Fruit fly (Drosophila melanogaster) whole organism, embryonic: Measurements from ENCODE around the gene stol.

Experiments
- Antp ChIP-seq: fragments of 200-800 bp; sonication (Bioruptor generic); optimal IDR thresholded peaks from 3 replicates; lab custom pipeline; 2016; ENCODE audit warnings: missing biosample characterization, missing genetic modification characterization
- B-H2 ChIP-seq: fragments of 200-800 bp; sonication (Bioruptor generic); optimal IDR thresholded peaks from 2 replicates; lab custom pipeline; 2018; ENCODE audit warnings: missing biosample characterization, mild to moderate bottlenecking, missing genetic modification characterization
- CG10147 ChIP-seq: fragments of 200-800 bp; sonication (Bioruptor generic); optimal IDR thresholded peaks from 2 replicates; lab custom pipeline; 2019; ENCODE audit warnings: missing biosample characterization, mild to moderate bottlenecking, missing genetic modification characterization, moderate library complexity
- CG10274 ChIP-seq: fragments of 200-800 bp; sonication (Bioruptor generic); optimal IDR thresholded peaks from 3 replicates; lab custom pipeline; 2017; ENCODE audit warnings: missing biosample characterization, mild to moderate bottlenecking, missing genetic modification characterization
- CG11398 ChIP-seq: fragments of 200-800 bp; sonication (Bioruptor generic); optimal IDR thresholded peaks from 2 replicates; lab custom pipeline; 2016; ENCODE audit warnings: missing biosample characterization, missing genetic modification characterization
- CG12155 ChIP-seq: fragments of 200-800 bp; sonication (Bioruptor generic); optimal IDR thresholded peaks from 3 replicates; lab custom pipeline; 2016; ENCODE audit warnings: missing biosample characterization, missing genetic modification characterization
- CG12219 ChIP-seq: fragments of 200-800 bp; sonication (Bioruptor generic); optimal IDR thresholded peaks from 3 replicates; lab custom pipeline; 2018; ENCODE audit warnings: missing biosample characterization, mild to moderate bottlenecking, missing genetic modification characterization
- CG13123 ChIP-seq: fragments of 200-800 bp; sonication (Bioruptor generic); optimal IDR thresholded peaks from 2 replicates; lab custom pipeline; 2016; ENCODE audit warnings: missing biosample characterization, missing genetic modification characterization
- CG13894 ChIP-seq: fragments of 200-800 bp; sonication (Bioruptor generic); optimal IDR thresholded peaks from 3 replicates; lab custom pipeline; 2018; ENCODE audit warnings: missing biosample characterization, mild to moderate bottlenecking, missing genetic modification characterization, moderate library complexity
- CG14441 ChIP-seq: fragments of 200-800 bp; sonication (Bioruptor generic); IDR thresholded peaks from 2 replicates; pipeline ENCODE4 v1.3.6; 2022; ENCODE audit warnings: missing biosample characterization, missing genetic modification characterization
- CG14667 ChIP-seq: fragments of 200-800 bp; sonication (Bioruptor generic); IDR thresholded peaks from 2 replicates; pipeline ENCODE4 v1.3.6; 2022; ENCODE audit warnings: missing biosample characterization, missing genetic modification characterization
- CG15514 ChIP-seq: fragments of 200-800 bp; sonication (Bioruptor generic); optimal IDR thresholded peaks from 3 replicates; lab custom pipeline; 2017; ENCODE audit warnings: missing biosample characterization, missing genetic modification characterization, mild to moderate bottlenecking, moderate library complexity, missing genetic modification reagents
- CG16863 ChIP-seq: fragments of 200-800 bp; sonication (Bioruptor generic); optimal IDR thresholded peaks from 3 replicates; lab custom pipeline; 2016; ENCODE audit warnings: missing biosample characterization, missing genetic modification characterization
- CG17385 ChIP-seq: fragments of 200-800 bp; sonication (Bioruptor generic); optimal IDR thresholded peaks from 3 replicates; lab custom pipeline; 2018; ENCODE audit warnings: missing biosample characterization, mild to moderate bottlenecking, missing genetic modification characterization
- CG18011 ChIP-seq: fragments of 200-800 bp; sonication (Bioruptor generic); optimal IDR thresholded peaks from 2 replicates; lab custom pipeline; 2017; ENCODE audit warnings: missing biosample characterization, missing genetic modification characterization, mild to moderate bottlenecking, moderate library complexity, missing genotype
- CG30403 ChIP-seq: fragments of 200-800 bp; sonication (Bioruptor generic); optimal IDR thresholded peaks from 3 replicates; lab custom pipeline; 2016; ENCODE audit warnings: missing biosample characterization, missing genetic modification characterization
- CG3163 ChIP-seq: fragments of 200-800 bp; sonication (Bioruptor generic); optimal IDR thresholded peaks from 3 replicates; lab custom pipeline; 2016; ENCODE audit warnings: missing biosample characterization, missing genetic modification characterization
- CG3407 ChIP-seq: fragments of 200-800 bp; sonication (Bioruptor generic); optimal IDR thresholded peaks from 2 replicates; lab custom pipeline; 2018; ENCODE audit warnings: missing biosample characterization, mild to moderate bottlenecking, missing genetic modification characterization
- CG3726 ChIP-seq: fragments of 200-800 bp; sonication (Bioruptor generic); IDR thresholded peaks from 3 replicates; pipeline ENCODE4, ENCODE4 v1.3.6; 2022; ENCODE audit warnings: missing biosample characterization, missing genetic modification characterization
- CG5180 ChIP-seq: fragments of 200-800 bp; sonication (Bioruptor generic); optimal IDR thresholded peaks from 3 replicates; lab custom pipeline; 2017; ENCODE audit warnings: missing biosample characterization, missing genetic modification characterization, mild to moderate bottlenecking, moderate library complexity, missing genetic modification reagents
- CG6175 ChIP-seq: fragments of 200-800 bp; sonication (Bioruptor generic); IDR thresholded peaks from 3 replicates; pipeline ENCODE4 v1.3.6; 2022; ENCODE audit warnings: missing biosample characterization, missing genetic modification characterization
- CG9727 ChIP-seq: fragments of 200-800 bp; sonication (Bioruptor generic); optimal IDR thresholded peaks from 3 replicates; lab custom pipeline; 2017; ENCODE audit warnings: missing biosample characterization, mild to moderate bottlenecking, missing genetic modification characterization
- CG9817 ChIP-seq: fragments of 200-800 bp; sonication (Bioruptor generic); optimal IDR thresholded peaks from 2 replicates; lab custom pipeline; 2018; ENCODE audit warnings: missing biosample characterization, mild to moderate bottlenecking, missing genetic modification characterization, moderate library complexity
- CG9932 ChIP-seq: fragments of 200-800 bp; sonication (Bioruptor generic); IDR thresholded peaks from 2 replicates; pipeline ENCODE4 v1.3.6; 2022; ENCODE audit warnings: missing biosample characterization, missing genetic modification characterization
- Dbx ChIP-seq: fragments of 200-800 bp; sonication (Bioruptor generic); IDR thresholded peaks from 3 replicates; pipeline ENCODE4 v1.3.6; 2022; ENCODE audit warnings: missing biosample characterization, missing genetic modification characterization
- Dip3 ChIP-seq: fragments of 200-800 bp; sonication (Bioruptor generic); optimal IDR thresholded peaks from 3 replicates; lab custom pipeline; 2016; ENCODE audit warnings: missing biosample characterization, missing genetic modification characterization
- Doc3 ChIP-seq: fragments of 200-800 bp; sonication (Bioruptor generic); IDR thresholded peaks from 3 replicates; pipeline ENCODE4 v1.3.6; 2022; ENCODE audit warnings: missing biosample characterization, missing genetic modification characterization; ENCODE audit not compliant: partially characterized antibody
- Dref ChIP-seq: fragments of 200-800 bp; sonication (Bioruptor generic); IDR thresholded peaks from 2 replicates; pipeline ENCODE4 v1.3.6; 2022; ENCODE audit warnings: missing biosample characterization, missing genetic modification characterization
- Fer2 ChIP-seq: fragments of 200-800 bp; sonication (Bioruptor generic); optimal IDR thresholded peaks from 2 replicates; lab custom pipeline; 2018; ENCODE audit warnings: missing biosample characterization, mild to moderate bottlenecking, missing genetic modification characterization, moderate library complexity
- Oaz ChIP-seq: fragments of 200-800 bp; sonication (Bioruptor generic); IDR thresholded peaks from 2 replicates; pipeline ENCODE4 v1.3.6; 2022; ENCODE audit warnings: missing biosample characterization, missing genetic modification characterization
- Scr ChIP-seq: fragments of 200-800 bp; sonication (Bioruptor generic); IDR thresholded peaks from 2 replicates; pipeline ENCODE4 v1.3.6; 2022; ENCODE audit warnings: missing biosample characterization, missing genetic modification characterization; ENCODE audit not compliant: partially characterized antibody
- Taf1 ChIP-seq: fragments of 200-800 bp; sonication (Bioruptor generic); IDR thresholded peaks from 2 replicates; pipeline ENCODE4 v1.3.6; 2022; ENCODE audit warnings: missing biosample characterization, missing genetic modification characterization
- Trl ChIP-seq, 3 experiments: fragments of >200 bp in 2 of 3; fragments of 200-800 bp in 1 of 3; sonication (Bioruptor generic) in 1 of 3; optimal IDR thresholded peaks; 2 replicates in 1 of 3; 3 replicates in 2 of 3; lab custom pipeline; 2016 to 2017; ENCODE audit warnings: missing biosample characterization in 1 of 3, missing genetic modification characterization in 1 of 3
- Xbp1 ChIP-seq: fragments of 200-800 bp; sonication (Bioruptor generic); optimal IDR thresholded peaks from 3 replicates; lab custom pipeline; 2016; ENCODE audit warnings: missing biosample characterization, mild to moderate bottlenecking, missing genetic modification characterization
- abd-A ChIP-seq: fragments of 200-800 bp; sonication (Bioruptor generic); optimal IDR thresholded peaks from 3 replicates; lab custom pipeline; 2019; ENCODE audit warnings: missing biosample characterization, mild to moderate bottlenecking, missing genetic modification characterization, moderate library complexity
- ase ChIP-seq: fragments of 200-800 bp; sonication (Bioruptor generic); IDR thresholded peaks from 3 replicates; pipeline ENCODE4 v1.3.6; 2022; ENCODE audit warnings: missing biosample characterization, missing genetic modification characterization
- bab2 ChIP-seq: fragments of 200-800 bp; sonication (Bioruptor generic); optimal IDR thresholded peaks from 2 replicates; lab custom pipeline; 2016; ENCODE audit warnings: missing biosample characterization, missing genetic modification characterization
- chn ChIP-seq: fragments of 200-800 bp; sonication (Bioruptor generic); optimal IDR thresholded peaks from 2 replicates; lab custom pipeline; 2016; ENCODE audit warnings: missing biosample characterization, missing genetic modification characterization
- dmrt99B ChIP-seq: fragments of 200-800 bp; sonication (Bioruptor generic); optimal IDR thresholded peaks from 2 replicates; lab custom pipeline; 2018; ENCODE audit warnings: missing biosample characterization, mild to moderate bottlenecking, missing genetic modification characterization, moderate library complexity
- fd102C ChIP-seq: fragments of 200-800 bp; sonication (Bioruptor generic); optimal IDR thresholded peaks from 2 replicates; lab custom pipeline; 2018; ENCODE audit warnings: missing biosample characterization, mild to moderate bottlenecking, missing genetic modification characterization, moderate library complexity
- fu2 ChIP-seq: fragments of 200-800 bp; sonication (Bioruptor generic); optimal IDR thresholded peaks from 2 replicates; lab custom pipeline; 2016; ENCODE audit warnings: missing biosample characterization, missing genetic modification characterization
- gce ChIP-seq: fragments of 200-800 bp; sonication (Bioruptor generic); IDR thresholded peaks from 3 replicates; pipeline ENCODE4 v1.3.6; 2022; ENCODE audit warnings: missing biosample characterization, missing genetic modification characterization
- jing ChIP-seq: fragments of 200-800 bp; sonication (Bioruptor generic); optimal IDR thresholded peaks from 2 replicates; lab custom pipeline; 2018; ENCODE audit warnings: missing biosample characterization, mild to moderate bottlenecking, missing genetic modification characterization
- org-1 ChIP-seq: fragments of 200-800 bp; sonication (Bioruptor generic); optimal IDR thresholded peaks from 2 replicates; lab custom pipeline; 2017; ENCODE audit warnings: missing biosample characterization, missing genetic modification characterization
- schlank ChIP-seq: fragments of 200-800 bp; sonication (Bioruptor generic); optimal IDR thresholded peaks from 2 replicates; lab custom pipeline; 2018; ENCODE audit warnings: missing biosample characterization, mild to moderate bottlenecking, missing genetic modification characterization
- slou ChIP-seq: fragments of 200-800 bp; sonication (Bioruptor generic); optimal IDR thresholded peaks from 3 replicates; lab custom pipeline; 2016; ENCODE audit warnings: missing biosample characterization, missing genetic modification characterization
- wdn ChIP-seq: fragments of 200-800 bp; sonication (Bioruptor generic); IDR thresholded peaks from 2 replicates; pipeline ENCODE4 v1.3.6; 2022; ENCODE audit warnings: missing biosample characterization, missing genetic modification characterization
- z ChIP-seq: fragments of 200-800 bp; sonication (Bioruptor generic); IDR thresholded peaks from 3 replicates; pipeline ENCODE4 v1.3.6; 2022; ENCODE audit warnings: missing biosample characterization, missing genetic modification characterization
- zfh2 ChIP-seq: fragments of 200-800 bp; sonication (Bioruptor generic); optimal IDR thresholded peaks from 2 replicates; lab custom pipeline; 2016; ENCODE audit warnings: missing biosample characterization, missing genetic modification characterization

The stol gene

dm6 chr2L:15629596-15630168 is 88.4 kb downstream of the stol start, which contains the start of gene CG18480 (continued):
- peak; percentile 47 for TF ChIP-seq fu2 (GFP tag; lab: Kevin White, UChicago)
- TF ChIP-seq CG14667 (GFP tag; lab: Robert Waterston, UW): 0 out of 2 replicates have a peak, but pooled peaks have one; percentile 12
- 0 out of 2 replicates have a peak, but pooled peaks have one; percentile 32 for TF ChIP-seq CG14441
- TF ChIP-seq CG10147 (GFP tag; lab: Kevin White, UChicago): no peak
- peak; percentile 36 for TF ChIP-seq CG12155 (GFP tag; lab: Kevin White, UChicago)
- TF ChIP-seq CG10274: peak; percentile 94
- TF ChIP-seq Taf1 (GFP tag; lab: Robert Waterston, UW): peak; percentile 28; the same call in 1 of the 2 replicates
- TF ChIP-seq CG13123: no peak
- peak; percentile 35 for TF ChIP-seq Fer2 (tag; lab: Kevin White, UChicago)
- TF ChIP-seq slou (GFP tag; lab: Kevin White, UChicago): no peak
- no peak for TF ChIP-seq abd-A (tag; lab: Kevin White, UChicago)
- TF ChIP-seq z (GFP tag; lab: Robert Waterston, UW): no peak
- peak; percentile 50 for TF ChIP-seq CG13894
- TF ChIP-seq CG9817 (tag; lab: Kevin White, UChicago): peak; percentile 54
- TF ChIP-seq CG16863 (GFP tag; lab: Kevin White, UChicago): peak; percentile 0
- TF ChIP-seq CG11398 (GFP tag; lab: Kevin White, UChicago): peak; percentile 19
- TF ChIP-seq ase: peak; percentile 41; the same call in 1 of the 3 replicates
- TF ChIP-seq Antp: peak; percentile 55
- TF ChIP-seq Trl (optimal IDR thresholded peaks at IDR 0.05; lab: Kevin White, UChicago): no peak
- peak; percentile 45 for TF ChIP-seq Trl (GFP tag; optimal IDR thresholded peaks at IDR 0.05; lab: Kevin White, UChicago)
- TF ChIP-seq CG5180 (GFP tag; lab: Kevin White, UChicago): peak; percentile 3
- no peak for TF ChIP-seq jing
- no peak for TF ChIP-seq Scr
- peak; percentile 65 for TF ChIP-seq CG9932 (GFP tag; lab: Robert Waterston, UW)
- TF ChIP-seq dmrt99B: peak; percentile 42
- TF ChIP-seq chn (GFP tag; lab: Kevin White, UChicago): peak; percentile 25
- no peak for TF ChIP-seq Doc3
- TF ChIP-seq wdn (GFP tag; lab: Robert Waterston, UW): 0 out of 2 replicates have a peak, but pooled peaks have one; percentile 15
- peak; percentile 42 for TF ChIP-seq B-H2 (GFP tag; lab: Kevin White, UChicago)
- TF ChIP-seq CG3726 (GFP tag; lab: Robert Waterston, UW): 0 out of 3 replicates have a peak, but pooled peaks have one; percentile 36
- 0 out of 2 replicates have a peak, but pooled peaks have one; percentile 5 for TF ChIP-seq Dref (GFP tag; lab: Robert Waterston, UW)
- no peak for TF ChIP-seq fd102C (GFP tag; lab: Kevin White, UChicago)
- TF ChIP-seq Dip3 (GFP tag; lab: Kevin White, UChicago): peak; percentile 42
- TF ChIP-seq CG3163 (GFP tag; lab: Kevin White, UChicago): peak; percentile 32
- no peak for TF ChIP-seq Oaz (GFP tag; lab: Robert Waterston, UW)
- no peak for TF ChIP-seq schlank (tag; lab: Kevin White, UChicago)
- no peak for TF ChIP-seq CG6175 (GFP tag; lab: Robert Waterston, UW)
- peak; percentile 0 for TF ChIP-seq org-1 (GFP tag; lab: Kevin White, UChicago)
- 0 out of 3 replicates have a peak, but pooled peaks have one; percentile 32 for TF ChIP-seq gce
- peak; percentile 58 for TF ChIP-seq zfh2
- peak; percentile 50 for TF ChIP-seq Xbp1
- no peak for TF ChIP-seq CG3407 (GFP tag; lab: Kevin White, UChicago)
- TF ChIP-seq CG15514: peak; percentile 35
- TF ChIP-seq CG9727: peak; percentile 9
- peak; percentile 47 for TF ChIP-seq CG17385 (GFP tag; lab: Kevin White, UChicago)
- TF ChIP-seq CG18011: no peak
- 0 out of 3 replicates have a peak, but pooled peaks have one; percentile 52 for TF ChIP-seq Dbx (GFP tag; lab: Robert Waterston, UW)
- TF ChIP-seq CG12219: peak; percentile 41
- no peak for TF ChIP-seq CG30403 (GFP tag; lab: Kevin White, UChicago)
- peak; percentile 39 for TF ChIP-seq bab2 (GFP tag; lab: Kevin White, UChicago)
